Fruit fly (Drosophila melanogaster): Measurements from ENCODE around the gene pzg.

The pzg gene

dm6 chr3L:21239999-21240509, 45.8 kb upstream of the pzg start (continued):
- TF ChIP-seq aop (GFP tag; IDR thresholded peaks at IDR 0.05) (no peak), CG4360 (GFP tag; IDR thresholded peaks at IDR 0.05) (peak; percentile 51), Trl (optimal IDR thresholded peaks at IDR 0.05) (peak; percentile 81 to 86), Trl (GFP tag; optimal IDR thresholded peaks at IDR 0.05) (no peak), Xbp1 (GFP tag; optimal IDR thresholded peaks at IDR 0.05) (peak; percentile 11), org-1 (GFP tag; optimal IDR thresholded peaks at IDR 0.05) (no peak), tna (GFP tag; IDR thresholded peaks at IDR 0.05; ENCODE audit: partially characterized antibody) (peak; percentile 20; the same call in 1 of the 2 replicates), sna (GFP tag; IDR thresholded peaks at IDR 0.05; ENCODE audit: partially characterized antibody) (peak; percentile 48; the same call in 1 of the 2 replicates), CG3838 (GFP tag; optimal IDR thresholded peaks at IDR 0.05) (peak; percentile 91), nom (GFP tag; optimal IDR thresholded peaks at IDR 0.05) (peak; percentile 59), ci (GFP tag; IDR thresholded peaks at IDR 0.05) (peak; percentile 73; the same call in 2 of the 3 replicates), BtbVII (GFP tag; optimal IDR thresholded peaks at IDR 0.05) (no peak), Dll (GFP tag; IDR thresholded peaks at IDR 0.05; ENCODE audit: partially characterized antibody) (0 out of 4 replicates have a peak, but pooled peaks have one; percentile 43), CG4328 (GFP tag; optimal IDR thresholded peaks at IDR 0.05) (no peak), Dad (GFP tag; optimal IDR thresholded peaks at IDR 0.05) (no peak), sens (GFP tag) (peak; percentile 64), HLH3B (GFP tag; IDR thresholded peaks at IDR 0.05) (peak; percentile 32; the same call in 1 of the 2 replicates), unc-4 (GFP tag; IDR thresholded peaks at IDR 0.05; ENCODE audit: partially characterized antibody) (peak; percentile 47), CG8089 (GFP tag; optimal IDR thresholded peaks at IDR 0.05) (no peak), CG7839 (tag; optimal IDR thresholded peaks at IDR 0.05) (no peak), vfl (GFP tag; optimal IDR thresholded peaks at IDR 0.05) (no peak), D (optimal IDR thresholded peaks at IDR 0.05) (no peak), D (GFP tag; optimal IDR thresholded peaks at IDR 0.05) (no peak), CG6813 (GFP tag; optimal IDR thresholded peaks at IDR 0.05) (peak; percentile 20), rib (GFP tag; IDR thresholded peaks at IDR 0.05) (0 out of 2 replicates have a peak, but pooled peaks have one; percentile 18), CG9609 (GFP tag; optimal IDR thresholded peaks at IDR 0.05) (no peak), CG34376 (GFP tag; optimal IDR thresholded peaks at IDR 0.05) (peak; percentile 43), lmd (GFP tag; IDR thresholded peaks at IDR 0.05) (no peak), Deaf1 (tag; optimal IDR thresholded peaks at IDR 0.05) (peak; percentile 98), CG1603 (tag; optimal IDR thresholded peaks at IDR 0.05) (peak; percentile 20), nmo (GFP tag; optimal IDR thresholded peaks at IDR 0.05) (no peak), Blimp-1 (GFP tag; optimal IDR thresholded peaks at IDR 0.05) (peak; percentile 77), chinmo (GFP tag; IDR thresholded peaks at IDR 0.05; ENCODE audit: partially characterized antibody) (peak; percentile 94; the same call in 2 of the 4 replicates), ssp (GFP tag; IDR thresholded peaks at IDR 0.05) (no peak), CG5180 (GFP tag; optimal IDR thresholded peaks at IDR 0.05) (peak; percentile 24), Jarid2 (GFP tag; optimal IDR thresholded peaks at IDR 0.05) (peak; percentile 98), Aef1 (GFP tag; IDR thresholded peaks at IDR 0.05) (peak; percentile 61; the same call in 2 of the 3 replicates), CG15269 (tag; optimal IDR thresholded peaks at IDR 0.05) (no peak), CkIIα-i1 (GFP tag; IDR thresholded peaks at IDR 0.05) (no peak), CG16863 (GFP tag; optimal IDR thresholded peaks at IDR 0.05) (no peak), bowl (GFP tag; IDR thresholded peaks at IDR 0.05) (0 out of 2 replicates have a peak, but pooled peaks have one; percentile 14), CG8478 (optimal IDR thresholded peaks at IDR 0.05) (peak; percentile 12), ATbp (GFP tag; optimal IDR thresholded peaks at IDR 0.05) (peak; percentile 1), ftz-f1 (GFP tag; optimal IDR thresholded peaks at IDR 0.05) (peak; percentile 54), grau (tag; optimal IDR thresholded peaks at IDR 0.05) (no peak), tin (GFP tag; optimal IDR thresholded peaks at IDR 0.05) (no peak), so (GFP tag; IDR thresholded peaks at IDR 0.05) (no peak; the same call in 2 of the 3 replicates), z (GFP tag; IDR thresholded peaks at IDR 0.05) (peak; percentile 74; the same call in 2 of the 3 replicates), CG31388 (GFP tag; optimal IDR thresholded peaks at IDR 0.05) (no peak), Eip74EF (GFP tag; optimal IDR thresholded peaks at IDR 0.05) (peak in 1 of 2 experiments; percentile 29)

Measured in whole organism, embryonic.